Worm (Caenorhabditis elegans): ENCODE measurements around the gene lips-7.

The lips-7 gene

ce11 chrII:580189-580643 is 28.6 kb downstream of the lips-7 start, which contains the start of the genes cdc-37 and W08F4.3 (continued):
- no peak for TF ChIP-seq dpff-1 (tag; optimal IDR thresholded peaks at IDR 0.05)
- TF ChIP-seq F33H1.4 (GFP tag; IDR thresholded peaks at IDR 0.05): peak; percentile 60; the same call in 1 of the 2 replicates
- peak; percentile 54 for TF ChIP-seq dpl-1 (GFP tag; optimal IDR thresholded peaks at IDR 0.05)
- TF ChIP-seq Y95B8A.8 (GFP tag; IDR thresholded peaks at IDR 0.05): no peak
- TF ChIP-seq madf-10 (tag; optimal IDR thresholded peaks at IDR 0.05): no peak
- no peak for TF ChIP-seq mes-4 (tag; optimal IDR thresholded peaks at IDR 0.05)
- no peak for TF ChIP-seq F55B11.4 (tag; optimal IDR thresholded peaks at IDR 0.05; ENCODE audit: borderline replicate concordance, insufficient read depth)
- peak; percentile 69 for TF ChIP-seq ceh-91 (GFP tag; IDR thresholded peaks at IDR 0.05)
- TF ChIP-seq pbrm-1 (GFP tag; IDR thresholded peaks at IDR 0.05): 0 out of 2 replicates have a peak, but pooled peaks have one; percentile 20
- no peak for TF ChIP-seq nhr-27 (tag; optimal IDR thresholded peaks at IDR 0.05)
- TF ChIP-seq nhr-120 (GFP tag; IDR thresholded peaks at IDR 0.05): no peak
- no peak for TF ChIP-seq ama-1 (optimal IDR thresholded peaks at IDR 0.05)
- no peak for TF ChIP-seq ama-1 (GFP tag; optimal IDR thresholded peaks at IDR 0.05)
- peak; percentile 75 for TF ChIP-seq madf-8 (GFP tag; conservative IDR thresholded peaks at IDR 0.05)
- no peak for TF ChIP-seq ccch-3 (GFP tag; optimal IDR thresholded peaks at IDR 0.05)
- TF ChIP-seq athp-1 (tag; optimal IDR thresholded peaks at IDR 0.05): no peak
- TF ChIP-seq Y53G8AR.9 (GFP tag; conservative IDR thresholded peaks at IDR 0.05): no peak
- peak; percentile 36; the same call in 1 of the 2 replicates for TF ChIP-seq hmg-1.2 (GFP tag; IDR thresholded peaks at IDR 0.05)
- no peak for TF ChIP-seq lin-26 (GFP tag; IDR thresholded peaks at IDR 0.05)
- TF ChIP-seq lsl-1 (GFP tag; optimal IDR thresholded peaks at IDR 0.05): peak; percentile 37
- TF ChIP-seq somi-1 (GFP tag; optimal IDR thresholded peaks at IDR 0.05): no peak
- no peak for TF ChIP-seq F37B4.10 (GFP tag; IDR thresholded peaks at IDR 0.05)
- no peak for TF ChIP-seq F23B12.7 (tag; optimal IDR thresholded peaks at IDR 0.05; ENCODE audit: insufficient read depth)
- TF ChIP-seq F10E7.11 (tag; optimal IDR thresholded peaks at IDR 0.05): no peak
- no peak for TF ChIP-seq lin-35 (GFP tag; optimal IDR thresholded peaks at IDR 0.05)
- 0 out of 2 replicates have a peak, but pooled peaks have one; percentile 54 for TF ChIP-seq madf-3 (GFP tag; IDR thresholded peaks at IDR 0.05)
- peak; percentile 72 for TF ChIP-seq D2030.7 (GFP tag; IDR thresholded peaks at IDR 0.05)
- TF ChIP-seq F39B2.1 (GFP tag; IDR thresholded peaks at IDR 0.05): no peak
- TF ChIP-seq tlf-1 (GFP tag; optimal IDR thresholded peaks at IDR 0.05): no peak
- no peak for TF ChIP-seq ceh-27 (GFP tag; optimal IDR thresholded peaks at IDR 0.05)
- peak; percentile 12 for TF ChIP-seq snpc-1.1 (tag; optimal IDR thresholded peaks at IDR 0.05; ENCODE audit: insufficient read depth)
- no peak for TF ChIP-seq attf-5 (GFP tag; optimal IDR thresholded peaks at IDR 0.05)
- no peak for TF ChIP-seq hmg-20 (GFP tag; IDR thresholded peaks at IDR 0.05)
- TF ChIP-seq B0019.2 (GFP tag; conservative IDR thresholded peaks at IDR 0.05): no peak
- no peak for TF ChIP-seq zim-3 (tag; optimal IDR thresholded peaks at IDR 0.05)
- TF ChIP-seq cebp-1 (GFP tag; IDR thresholded peaks at IDR 0.05): no peak
- TF ChIP-seq cebp-1 (tag; optimal IDR thresholded peaks at IDR 0.05): no peak
- TF ChIP-seq F57C9.4 (tag; optimal IDR thresholded peaks at IDR 0.05): no peak
- TF ChIP-seq B0261.1 (tag; optimal IDR thresholded peaks at IDR 0.05): no peak
- no peak for TF ChIP-seq die-1 (tag; optimal IDR thresholded peaks at IDR 0.05)
- TF ChIP-seq snpc-4 (GFP tag; optimal IDR thresholded peaks at IDR 0.05): no peak
- TF ChIP-seq snpc-4 (tag; optimal IDR thresholded peaks at IDR 0.05): no peak
- no peak for TF ChIP-seq nfya-2 (GFP tag; IDR thresholded peaks at IDR 0.05)
- TF ChIP-seq ceh-100 (GFP tag; IDR thresholded peaks at IDR 0.05): no peak
- no peak for TF ChIP-seq sea-2 (GFP tag; IDR thresholded peaks at IDR 0.05)
- peak; percentile 27; the same call in 1 of the 2 replicates for TF ChIP-seq ekl-4 (GFP tag; IDR thresholded peaks at IDR 0.05)
- TF ChIP-seq nfyb-1 (GFP tag; IDR thresholded peaks at IDR 0.05): no peak
- TF ChIP-seq xnd-1 (tag; optimal IDR thresholded peaks at IDR 0.05): peak; percentile 57
- no peak for TF ChIP-seq sdz-38 (tag; optimal IDR thresholded peaks at IDR 0.05)
- no peak for TF ChIP-seq attf-6 (GFP tag; IDR thresholded peaks at IDR 0.05)

Data from whole organism, young adult.